Worm (Caenorhabditis elegans) whole organism, L2 larva: ENCODE data around the gene lact-4.

Source experiments
- C34F6.9 ChIP-seq: fragments of 150-350 bp; optimal IDR thresholded peaks from 2 replicates; lab custom pipeline; 2014; ENCODE audit warnings: missing biosample characterization, missing genetic modification characterization
- F13H6.1 ChIP-seq: sonication (generic microtip); optimal IDR thresholded peaks from 2 replicates; lab custom pipeline; 2016; ENCODE audit warnings: missing genetic modification characterization, missing compliant biosample characterization
- blmp-1 ChIP-seq: sonication (generic microtip); optimal IDR thresholded peaks from 2 replicates; lab custom pipeline; 2017; ENCODE audit warnings: missing genetic modification characterization, mild to moderate bottlenecking, missing compliant biosample characterization, antibody characterized with exemption, moderate library complexity; ENCODE audit not compliant: insufficient read depth
- ceh-82 ChIP-seq: fragments of 150-350 bp; optimal IDR thresholded peaks from 2 replicates; lab custom pipeline; 2014; ENCODE audit warnings: missing biosample characterization, missing genetic modification characterization
- elt-3 ChIP-seq: sonication (generic microtip); optimal IDR thresholded peaks from 2 replicates; lab custom pipeline; 2017; ENCODE audit warnings: missing biosample characterization, missing genetic modification characterization
- nhr-11 ChIP-seq: fragments of 150-350 bp; optimal IDR thresholded peaks from 2 replicates; lab custom pipeline; 2014; ENCODE audit warnings: missing biosample characterization, missing genetic modification characterization
- snpc-4 ChIP-seq: fragments of 150-350 bp; optimal IDR thresholded peaks from 2 replicates; lab custom pipeline; 2014; ENCODE audit warnings: missing biosample characterization, missing genetic modification characterization
- unc-39 ChIP-seq: fragments of 150-350 bp; optimal IDR thresholded peaks from 2 replicates; lab custom pipeline; 2014; ENCODE audit warnings: missing biosample characterization, missing genetic modification characterization
- ztf-11 ChIP-seq: sonication (generic microtip); optimal IDR thresholded peaks from 2 replicates; lab custom pipeline; 2017; ENCODE audit warnings: missing biosample characterization, missing genetic modification characterization

- TF ChIP-seq nhr-11 (tag; lab: Kevin White, UChicago) (peak; percentile 26), snpc-4 (tag; lab: Kevin White, UChicago) (no peak), unc-39 (tag; lab: Kevin White, UChicago) (no peak), C34F6.9 (tag; lab: Kevin White, UChicago) (peak; percentile 31), blmp-1 (no peak), elt-3 (tag; lab: Kevin White, UChicago) (no peak), ceh-82 (tag; lab: Kevin White, UChicago) (no peak), F13H6.1 (tag; lab: Kevin White, UChicago) (peak; percentile 11), ztf-11 (tag; lab: Kevin White, UChicago) (no peak)
Observed at ce11 chrII:8483124-8483792, 3.0 kb upstream of the lact-4 start.
